Worm (Caenorhabditis elegans) whole organism, L3 larva: ENCODE results near the gene pdcd-2.

Experiments used
- fos-1 ChIP-seq: fragments of 150-350 bp; optimal IDR thresholded peaks from 2 replicates; lab custom pipeline; 2014; ENCODE audit warnings: missing biosample characterization, missing genetic modification characterization
- nhr-12 ChIP-seq: fragments of 150-350 bp; optimal IDR thresholded peaks from 2 replicates; lab custom pipeline; 2014; ENCODE audit warnings: missing biosample characterization, missing genetic modification characterization
- nhr-23 ChIP-seq: fragments of 150-350 bp; optimal IDR thresholded peaks from 2 replicates; lab custom pipeline; 2014; ENCODE audit warnings: missing biosample characterization, missing genetic modification reagents, missing genetic modification characterization
- nhr-28 ChIP-seq: fragments of 150-350 bp; optimal IDR thresholded peaks from 2 replicates; lab custom pipeline; 2014; ENCODE audit warnings: missing biosample characterization, missing genetic modification characterization
- pqm-1 ChIP-seq: fragments of 150-350 bp; optimal IDR thresholded peaks from 2 replicates; lab custom pipeline; 2017; ENCODE audit warnings: missing biosample characterization, missing genetic modification characterization, inconsistent platforms
- zag-1 ChIP-seq: fragments of 150-350 bp; optimal IDR thresholded peaks from 2 replicates; lab custom pipeline; 2014; ENCODE audit warnings: missing biosample characterization, missing genetic modification characterization

ce11 chrIII:4444492-4444891 lies 26.6 kb upstream of the pdcd-2 start:
- TF ChIP-seq nhr-28 (tag; lab: Kevin White, UChicago) (no peak), nhr-12 (tag; lab: Kevin White, UChicago) (no peak), fos-1 (tag; lab: Kevin White, UChicago) (no peak), nhr-23 (no peak), pqm-1 (tag; lab: Kevin White, UChicago) (no peak), zag-1 (tag; lab: Kevin White, UChicago) (no peak)
